Worm (Caenorhabditis elegans): ENCODE measurements around the gene ccnk-1.

ccnk-1 gene

ce11 chrV:14612168-14612567 is at the start of gene ccnk-1, which contains the start of gene R11H6.5:
Gene ccnk-1, plus strand, starts transcription at chrV:14612548.
Gene R11H6.5, minus strand, starts transcription at chrV:14612222.
- TF ChIP-seq ceh-18 (tag; optimal IDR thresholded peaks at IDR 0.05) (no peak), nhr-232 (tag; optimal IDR thresholded peaks at IDR 0.05) (no peak), nfya-1 (tag; optimal IDR thresholded peaks at IDR 0.05) (peak; percentile 71), ceh-6 (GFP tag; optimal IDR thresholded peaks at IDR 0.05) (no peak), sox-2 (GFP tag; IDR thresholded peaks at IDR 0.05) (no peak), C08G9.2 (tag; optimal IDR thresholded peaks at IDR 0.05) (no peak), eyg-1 (tag; optimal IDR thresholded peaks at IDR 0.05) (no peak), tbx-2 (tag; optimal IDR thresholded peaks at IDR 0.05) (peak; percentile 17), hlh-13 (GFP tag; optimal IDR thresholded peaks at IDR 0.05) (no peak), hlh-8 (tag; optimal IDR thresholded peaks at IDR 0.05) (no peak)

ce11 chrV:14562589-14562988 is 49.8 kb upstream of the ccnk-1 start, which contains the start of gene C53A5.11:
Gene C53A5.11, plus strand, starts transcription at chrV:14562889.
- TF ChIP-seq dmd-4 (tag; optimal IDR thresholded peaks at IDR 0.05; ENCODE audit: borderline replicate concordance), result no peak
- TF ChIP-seq pax-1 (tag; optimal IDR thresholded peaks at IDR 0.05), result no peak
- TF ChIP-seq ceh-31 (tag; optimal IDR thresholded peaks at IDR 0.05), result no peak
- no peak for TF ChIP-seq fax-1 (tag; optimal IDR thresholded peaks at IDR 0.05)
- TF ChIP-seq elt-2 (tag; optimal IDR thresholded peaks at IDR 0.05), result no peak
- TF ChIP-seq npax-4 (tag; optimal IDR thresholded peaks at IDR 0.05), result no peak
- no peak for TF ChIP-seq rnt-1 (tag; optimal IDR thresholded peaks at IDR 0.05)
- no peak for TF ChIP-seq madf-2 (tag; optimal IDR thresholded peaks at IDR 0.05)
- TF ChIP-seq pat-9 (tag; optimal IDR thresholded peaks at IDR 0.05), result no peak
- TF ChIP-seq ceh-2 (tag; optimal IDR thresholded peaks at IDR 0.05), result no peak
- no peak for TF ChIP-seq nfya-1 (tag; optimal IDR thresholded peaks at IDR 0.05)
- no peak for TF ChIP-seq pha-2 (tag; optimal IDR thresholded peaks at IDR 0.05)
- no peak for TF ChIP-seq fkh-6 (tag; optimal IDR thresholded peaks at IDR 0.05)
- TF ChIP-seq sox-2 (GFP tag; IDR thresholded peaks at IDR 0.05), result no peak

- no peak for TF ChIP-seq hlh-13 (GFP tag; optimal IDR thresholded peaks at IDR 0.05)
- peak; percentile 42 for TF ChIP-seq unc-55 (GFP tag; optimal IDR thresholded peaks at IDR 0.05)
These were observed 35.5 kb upstream of the ccnk-1 start for ce11 chrV:14576745-14577373.

ce11 chrV:14579619-14580018 is 32.7 kb upstream of the ccnk-1 start, which contains the start of gene gar-3:
Gene gar-3, minus strand, starts transcription at chrV:14579719.
- TF ChIP-seq zip-5 (tag; optimal IDR thresholded peaks at IDR 0.05), result no peak

- TF ChIP-seq hlh-13 (GFP tag; optimal IDR thresholded peaks at IDR 0.05) (no peak), hlh-8 (tag; optimal IDR thresholded peaks at IDR 0.05) (no peak), unc-86 (tag; optimal IDR thresholded peaks at IDR 0.05) (no peak), nfya-1 (tag; optimal IDR thresholded peaks at IDR 0.05) (no peak), rnt-1 (tag; optimal IDR thresholded peaks at IDR 0.05) (no peak), ceh-34 (tag; optimal IDR thresholded peaks at IDR 0.05) (no peak), pat-9 (tag; optimal IDR thresholded peaks at IDR 0.05) (no peak), syd-9 (tag; optimal IDR thresholded peaks at IDR 0.05) (no peak), npax-4 (tag; optimal IDR thresholded peaks at IDR 0.05) (no peak), pros-1 (tag; optimal IDR thresholded peaks at IDR 0.05) (no peak), ahr-1 (tag; optimal IDR thresholded peaks at IDR 0.05) (no peak), sdc-2 (tag; optimal IDR thresholded peaks at IDR 0.05) (no peak), ceh-2 (tag; optimal IDR thresholded peaks at IDR 0.05) (no peak), ama-1 (optimal IDR thresholded peaks at IDR 0.05) (no peak)
These were observed 27.0 kb upstream of the ccnk-1 start, which contains the start of gene Y40H4A.2 for ce11 chrV:14585351-14585750. Gene Y40H4A.2, minus strand, starts transcription at chrV:14585451.

ce11 chrV:14594103-14594502 is 18.2 kb upstream of the ccnk-1 start:
- TF ChIP-seq pha-4 (tag; optimal IDR thresholded peaks at IDR 0.05) (no peak), lin-11 (tag; optimal IDR thresholded peaks at IDR 0.05) (no peak), F13H6.1 (tag; optimal IDR thresholded peaks at IDR 0.05) (no peak), hlh-8 (tag; optimal IDR thresholded peaks at IDR 0.05) (no peak), ceh-31 (tag; optimal IDR thresholded peaks at IDR 0.05) (no peak), npax-4 (tag; optimal IDR thresholded peaks at IDR 0.05) (no peak), T23F11.4 (GFP tag; optimal IDR thresholded peaks at IDR 0.05) (no peak), unc-3 (GFP tag; conservative IDR thresholded peaks at IDR 0.05) (no peak), unc-3 (tag; optimal IDR thresholded peaks at IDR 0.05) (no peak), rnt-1 (tag; optimal IDR thresholded peaks at IDR 0.05) (no peak)
